ENCODE assay signal across 2 worm cellular contexts in the genomic region with DNA sequence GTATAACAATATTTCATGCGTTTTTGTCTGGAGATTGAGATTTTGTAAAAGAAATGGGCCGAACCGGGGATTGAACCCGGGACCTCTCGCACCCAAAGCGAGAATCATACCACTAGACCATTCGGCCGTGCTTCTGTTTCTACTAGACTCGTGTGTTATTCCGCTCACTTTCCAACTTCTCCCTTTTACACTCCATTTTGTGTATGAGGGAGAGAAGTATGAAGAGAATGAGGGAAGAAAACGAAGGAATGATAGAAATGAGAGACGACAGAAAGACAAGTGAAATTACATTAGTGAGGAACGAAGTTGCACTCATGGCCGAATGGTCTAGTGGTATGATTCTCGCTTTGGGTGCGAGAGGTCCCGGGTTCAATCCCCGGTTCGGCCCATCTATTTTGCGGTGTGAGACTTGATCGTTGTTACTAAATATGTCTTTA.
TF ChIP-seq lines count a peak whose summit lies in the region.

No protein-coding gene starts in this region.

TF ChIP-seq in whole organism, L4 larva, 104 proteins besides CTCF, POLR2A, EP300 and RAD21 (continued from another document):
- TF ChIP-seq nhr-42 (GFP tag; IDR thresholded peaks at IDR 0.05; lab: Robert Waterston, UW) (peak; percentile 83), daf-19 (GFP tag; conservative IDR thresholded peaks at IDR 0.05; lab: Robert Waterston, UW) (peak; percentile 92), nhr-237 (tag; optimal IDR thresholded peaks at IDR 0.05; lab: Kevin White, UChicago) (peak; percentile 24), cey-2 (tag; optimal IDR thresholded peaks at IDR 0.05; lab: Kevin White, UChicago; ENCODE audit: borderline replicate concordance, insufficient read depth) (no peak), tra-1 (GFP tag; IDR thresholded peaks at IDR 0.05; lab: Robert Waterston, UW) (peak; percentile 88), daf-12 (tag; optimal IDR thresholded peaks at IDR 0.05; lab: Kevin White, UChicago) (no peak), R02D3.7 (tag; optimal IDR thresholded peaks at IDR 0.05; lab: Kevin White, UChicago) (no peak), vab-7 (GFP tag; IDR thresholded peaks at IDR 0.05; lab: Robert Waterston, UW) (peak; percentile 92), unc-130 (GFP tag; optimal IDR thresholded peaks at IDR 0.05; lab: Kevin White, UChicago) (peak; percentile 73), nhr-6 (tag; optimal IDR thresholded peaks at IDR 0.05; lab: Kevin White, UChicago) (peak; percentile 76), tag-97 (GFP tag; IDR thresholded peaks at IDR 0.05; lab: Robert Waterston, UW) (peak; percentile 82; the same call in 1 of the 2 replicates), lim-7 (GFP tag; IDR thresholded peaks at IDR 0.05; lab: Robert Waterston, UW) (peak; percentile 88), unc-62 (GFP tag; optimal IDR thresholded peaks at IDR 0.05 in 1 of 2; lab: Kevin White, UChicago) (peak in 1 of 2 experiments; percentile 57), unc-62 (tag; optimal IDR thresholded peaks at IDR 0.05; lab: Kevin White, UChicago) (no peak), mxl-2 (GFP tag; conservative IDR thresholded peaks at IDR 0.05; lab: Robert Waterston, UW) (peak; percentile 81), saeg-2 (GFP tag; IDR thresholded peaks at IDR 0.05; lab: Robert Waterston, UW) (peak; percentile 87; the same call in 1 of the 2 replicates), ceh-82 (tag; optimal IDR thresholded peaks at IDR 0.05; lab: Kevin White, UChicago) (no peak), fkh-10 (GFP tag; optimal IDR thresholded peaks at IDR 0.05; lab: Kevin White, UChicago) (peak; percentile 57), F26F4.8 (GFP tag; conservative IDR thresholded peaks at IDR 0.05; lab: Robert Waterston, UW) (peak; percentile 39; the same call in 1 of the 2 replicates), lir-3 (tag; optimal IDR thresholded peaks at IDR 0.05; lab: Kevin White, UChicago) (peak; percentile 83), pha-4 (GFP tag; IDR thresholded peaks at IDR 0.05; lab: Robert Waterston, UW) (peak; percentile 94), pha-4 (tag; optimal IDR thresholded peaks at IDR 0.05; lab: Kevin White, UChicago) (no peak), zip-2 (tag; optimal IDR thresholded peaks at IDR 0.05; lab: Kevin White, UChicago) (peak; percentile 82), lin-39 (tag; optimal IDR thresholded peaks at IDR 0.05; lab: Kevin White, UChicago) (no peak), nhr-76 (tag; optimal IDR thresholded peaks at IDR 0.05; lab: Kevin White, UChicago) (no peak), ama-1 (optimal IDR thresholded peaks at IDR 0.05; lab: Kevin White, UChicago) (no peak), arid-1 (GFP tag; conservative IDR thresholded peaks at IDR 0.05; lab: Robert Waterston, UW) (peak; percentile 70), nhr-102 (tag; optimal IDR thresholded peaks at IDR 0.05; lab: Kevin White, UChicago) (peak; percentile 88), Y48G9A.11 (GFP tag; IDR thresholded peaks at IDR 0.05; lab: Robert Waterston, UW) (peak; percentile 75), nhr-48 (tag; optimal IDR thresholded peaks at IDR 0.05; lab: Kevin White, UChicago) (peak; percentile 85), dmd-9 (GFP tag; IDR thresholded peaks at IDR 0.05; lab: Robert Waterston, UW) (peak; percentile 86), F37D6.2 (tag; optimal IDR thresholded peaks at IDR 0.05; lab: Kevin White, UChicago) (peak; percentile 83), ceh-20 (GFP tag; IDR thresholded peaks at IDR 0.05; lab: Robert Waterston, UW) (peak; percentile 86), zag-1 (tag; optimal IDR thresholded peaks at IDR 0.05; lab: Kevin White, UChicago) (peak; percentile 38), hif-1 (tag; optimal IDR thresholded peaks at IDR 0.05; lab: Kevin White, UChicago) (peak; percentile 59 to 63), nhr-25 (tag; optimal IDR thresholded peaks at IDR 0.05; lab: Kevin White, UChicago; ENCODE audit: borderline replicate concordance, insufficient read depth) (peak; percentile 89), spr-3 (GFP tag; optimal IDR thresholded peaks at IDR 0.05; lab: Kevin White, UChicago) (peak; percentile 90), hmg-1.1 (GFP tag; IDR thresholded peaks at IDR 0.05; lab: Robert Waterston, UW) (peak; percentile 98), mep-1 (tag; optimal IDR thresholded peaks at IDR 0.05; lab: Kevin White, UChicago) (peak; percentile 94), F10B5.3 (tag; optimal IDR thresholded peaks at IDR 0.05; lab: Kevin White, UChicago) (peak; percentile 85), mes-2 (tag; optimal IDR thresholded peaks at IDR 0.05; lab: Kevin White, UChicago; ENCODE audit: poor library complexity, severe bottlenecking) (peak; percentile 87), Y5F2A.4 (GFP tag; optimal IDR thresholded peaks at IDR 0.05; lab: Kevin White, UChicago) (peak; percentile 73), mxl-3 (GFP tag; optimal IDR thresholded peaks at IDR 0.05; lab: Kevin White, UChicago) (peak; percentile 78), ces-1 (GFP tag; optimal IDR thresholded peaks at IDR 0.05; lab: Kevin White, UChicago) (peak; percentile 91), ZK546.5 (tag; optimal IDR thresholded peaks at IDR 0.05; lab: Kevin White, UChicago) (no peak), lin-1 (GFP tag; IDR thresholded peaks at IDR 0.05; lab: Robert Waterston, UW) (peak; percentile 68), dmd-6 (GFP tag; IDR thresholded peaks at IDR 0.05; lab: Robert Waterston, UW) (peak; percentile 69), php-3 (GFP tag; IDR thresholded peaks at IDR 0.05; lab: Robert Waterston, UW) (peak; percentile 83), dmd-8 (GFP tag; IDR thresholded peaks at IDR 0.05; lab: Robert Waterston, UW) (peak; percentile 94), nhr-41 (GFP tag; IDR thresholded peaks at IDR 0.05; lab: Robert Waterston, UW) (0 out of 2 replicates have a peak, but pooled peaks have one; percentile 53), snpc-4 (tag; optimal IDR thresholded peaks at IDR 0.05; lab: Kevin White, UChicago) (peak; percentile 24), ztf-7 (tag; optimal IDR thresholded peaks at IDR 0.05; lab: Kevin White, UChicago) (peak; percentile 89), Y75B8A.6 (GFP tag; IDR thresholded peaks at IDR 0.05; lab: Robert Waterston, UW) (peak; percentile 76; the same call in 1 of the 2 replicates), daf-8 (GFP tag; IDR thresholded peaks at IDR 0.05; lab: Robert Waterston, UW) (no peak)

TF ChIP-seq in whole organism, late embryonic, 69 proteins besides CTCF, POLR2A, EP300 and RAD21 (continued from another document):
- TF ChIP-seq hlh-15 (tag; optimal IDR thresholded peaks at IDR 0.05; lab: Kevin White, UChicago) = peak; percentile 79
- TF ChIP-seq ceh-22 (tag; optimal IDR thresholded peaks at IDR 0.05; lab: Kevin White, UChicago) = no peak
- peak; percentile 92 for TF ChIP-seq unc-42 (tag; optimal IDR thresholded peaks at IDR 0.05; lab: Kevin White, UChicago)
- peak; percentile 77 for TF ChIP-seq C08G9.2 (tag; optimal IDR thresholded peaks at IDR 0.05; lab: Kevin White, UChicago)
- TF ChIP-seq ama-1 (optimal IDR thresholded peaks at IDR 0.05; lab: Kevin White, UChicago) = no peak
- TF ChIP-seq ceh-34 (tag; optimal IDR thresholded peaks at IDR 0.05; lab: Kevin White, UChicago) = peak; percentile 78
- peak; percentile 23 for TF ChIP-seq odd-2 (tag; optimal IDR thresholded peaks at IDR 0.05; lab: Kevin White, UChicago)
- TF ChIP-seq fax-1 (tag; optimal IDR thresholded peaks at IDR 0.05; lab: Kevin White, UChicago) = peak; percentile 86
- peak; percentile 90 for TF ChIP-seq madf-2 (tag; optimal IDR thresholded peaks at IDR 0.05; lab: Kevin White, UChicago)
- no peak for TF ChIP-seq tbx-7 (tag; optimal IDR thresholded peaks at IDR 0.05; lab: Kevin White, UChicago)
- peak; percentile 82 for TF ChIP-seq lim-6 (tag; optimal IDR thresholded peaks at IDR 0.05; lab: Kevin White, UChicago)
